Worm (Caenorhabditis elegans) whole organism, L1 larva: ENCODE data around the gene clec-47.

Experiments
- efl-3 ChIP-seq: fragments of 200-800 bp; sonication (Bioruptor generic); optimal IDR thresholded peaks from 2 replicates; lab custom pipeline; 2018; ENCODE audit warnings: mild to moderate bottlenecking, missing genetic modification characterization, missing compliant biosample characterization
- elt-3 ChIP-seq, 6 experiments: fragments of 150-350 bp in 1 of 6; sonication (generic microtip); optimal IDR thresholded peaks; 2 replicates each; lab custom pipeline; 2017 to 2018; ENCODE audit warnings: missing biosample characterization in 6 of 6, missing genetic modification characterization in 6 of 6, inconsistent platforms in 1 of 6
- fkh-10 ChIP-seq: sonication (generic microtip); optimal IDR thresholded peaks from 2 replicates; lab custom pipeline; 2017; ENCODE audit warnings: missing biosample characterization, missing genetic modification reagents, missing genetic modification characterization
- irx-1 ChIP-seq: sonication (generic microtip); optimal IDR thresholded peaks from 2 replicates; lab custom pipeline; 2016; ENCODE audit warnings: missing genetic modification characterization, missing compliant biosample characterization
- lsy-2 ChIP-seq, 2 experiments: fragments of 150-350 bp; optimal IDR thresholded peaks; 2 replicates each; lab custom pipeline; 2014; ENCODE audit warnings: missing biosample characterization in 2 of 2, missing genetic modification characterization in 2 of 2
- nhr-237 ChIP-seq: fragments of 150-350 bp; optimal IDR thresholded peaks from 2 replicates; lab custom pipeline; 2014; ENCODE audit warnings: missing biosample characterization, missing genetic modification characterization
- nhr-28 ChIP-seq: fragments of 150-350 bp; optimal IDR thresholded peaks from 2 replicates; lab custom pipeline; 2014; ENCODE audit warnings: missing biosample characterization, missing genetic modification characterization
- nhr-76 ChIP-seq: sonication (generic microtip); optimal IDR thresholded peaks from 2 replicates; lab custom pipeline; 2017; ENCODE audit warnings: missing biosample characterization, missing genetic modification characterization
- snpc-4 ChIP-seq: fragments of 150-350 bp; optimal IDR thresholded peaks from 2 replicates; lab custom pipeline; 2014; ENCODE audit warnings: missing biosample characterization, missing genetic modification characterization
- unc-62 ChIP-seq: fragments of 150-350 bp; optimal IDR thresholded peaks from 2 replicates; lab custom pipeline; 2014; ENCODE audit warnings: missing biosample characterization, missing genetic modification reagents, missing genetic modification characterization
- unc-98 ChIP-seq: fragments of 200-800 bp; sonication (Bioruptor generic); IDR thresholded peaks from 2 replicates; pipeline ENCODE4 v1.3.6; 2022; ENCODE audit warnings: missing genetic modification characterization, missing compliant biosample characterization

DNA sequence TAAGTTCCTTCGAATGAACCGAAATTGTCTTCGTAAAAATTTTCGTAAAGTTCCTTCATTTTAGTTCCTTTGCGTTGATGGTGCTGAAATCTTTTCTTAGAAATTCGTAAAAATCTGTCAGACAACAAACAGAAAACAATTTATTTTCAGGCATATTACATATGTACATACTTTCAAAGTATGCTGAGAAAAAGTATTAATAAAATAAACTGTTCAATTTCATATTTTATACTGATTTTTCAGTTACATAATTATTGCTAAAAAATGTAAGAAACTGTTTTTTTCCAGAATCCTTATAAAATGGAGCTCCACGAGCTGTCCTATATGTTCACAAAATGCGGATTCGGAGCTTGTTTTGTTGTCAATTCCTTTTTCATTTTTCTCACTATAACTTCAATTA is 16.9 kb upstream of the clec-47 start, which contains the start of gene str-45:
- TF ChIP-seq lsy-2 (tag; optimal IDR thresholded peaks at IDR 0.05; lab: Kevin White, UChicago): no peak
- TF ChIP-seq nhr-76 (tag; lab: Kevin White, UChicago): no peak
- no peak for TF ChIP-seq fkh-10 (GFP tag; lab: Kevin White, UChicago)
- TF ChIP-seq efl-3: no peak
- no peak for TF ChIP-seq irx-1 (tag; lab: Kevin White, UChicago)
- no peak for TF ChIP-seq nhr-28 (tag; lab: Kevin White, UChicago)
- no peak for TF ChIP-seq elt-3 (tag; optimal IDR thresholded peaks at IDR 0.05; lab: Kevin White, UChicago)
- TF ChIP-seq unc-62 (GFP tag; lab: Kevin White, UChicago): no peak
- no peak for TF ChIP-seq unc-98
- no peak for TF ChIP-seq nhr-237 (tag; lab: Kevin White, UChicago)
- no peak for TF ChIP-seq snpc-4 (tag; lab: Kevin White, UChicago)
